Worm (Caenorhabditis elegans) whole organism, midembryonic: ENCODE data around the gene F46H5.2.

Experiments used
- tab-1 ChIP-seq: fragments of 200-800 bp; sonication (Bioruptor generic); IDR thresholded peaks from 2 replicates; pipeline ENCODE4 v1.3.6; 2022; ENCODE audit warnings: missing genetic modification characterization, missing compliant biosample characterization
- ztf-29 ChIP-seq: fragments of 200-800 bp; sonication (Bioruptor generic); IDR thresholded peaks from 2 replicates; pipeline ENCODE4 v1.3.6; 2022; ENCODE audit warnings: missing genetic modification reagents, missing genetic modification characterization, missing compliant biosample characterization

DNA sequence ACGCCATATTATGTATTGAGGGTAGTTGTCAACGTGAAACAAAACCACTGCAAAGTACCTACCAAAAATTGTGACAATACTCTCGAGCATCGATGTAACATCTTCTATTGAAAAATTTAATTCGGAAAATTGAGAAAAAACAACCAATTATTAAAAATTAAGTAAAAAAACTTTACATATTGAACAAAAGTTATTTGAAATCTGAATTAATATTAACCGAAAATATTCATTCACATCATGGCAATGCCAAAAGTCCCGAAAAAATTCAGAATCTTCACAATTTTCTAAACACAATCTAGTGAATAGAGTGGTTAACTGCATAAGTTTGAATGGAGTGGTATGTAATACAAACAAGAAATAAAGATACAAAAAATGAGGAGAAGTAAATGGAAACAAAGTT lies 26.9 kb upstream of the F46H5.2 start, which contains the start of gene F46H5.3:
- TF ChIP-seq tab-1 (GFP tag; lab: Robert Waterston, UW), result no peak
- TF ChIP-seq ztf-29, result no peak
